Fruit fly (Drosophila melanogaster): ENCODE measurements around the gene Hsc70-4.

The Hsc70-4 gene

dm6 chr3R:15213362-15213989 lies 29.0 kb upstream of the Hsc70-4 start, which contains the start of the genes CG6654 and CG4210 (continued):
- TF ChIP-seq nau (GFP tag; optimal IDR thresholded peaks at IDR 0.05) (no peak), Elba2 (GFP tag; optimal IDR thresholded peaks at IDR 0.05) (peak; percentile 60), CG10209 (GFP tag; optimal IDR thresholded peaks at IDR 0.05) (no peak), CG17912 (GFP tag; optimal IDR thresholded peaks at IDR 0.05) (no peak), CG3995 (GFP tag; optimal IDR thresholded peaks at IDR 0.05) (peak; percentile 69), sd (tag; optimal IDR thresholded peaks at IDR 0.05) (no peak), CG3847 (GFP tag; IDR thresholded peaks at IDR 0.05) (no peak), Scr (GFP tag; IDR thresholded peaks at IDR 0.05; ENCODE audit: partially characterized antibody) (peak; percentile 68), sens-2 (GFP tag; IDR thresholded peaks at IDR 0.05) (no peak), CG17361 (GFP tag; IDR thresholded peaks at IDR 0.05) (peak; percentile 33; the same call in 1 of the 3 replicates), CG1024 (GFP tag; IDR thresholded peaks at IDR 0.05) (no peak), B-H1 (GFP tag; IDR thresholded peaks at IDR 0.05) (no peak), bigmax (GFP tag; optimal IDR thresholded peaks at IDR 0.05) (no peak), Abd-B (GFP tag; optimal IDR thresholded peaks at IDR 0.05) (no peak), ranshi (GFP tag; IDR thresholded peaks at IDR 0.05) (no peak), CG4360 (GFP tag; IDR thresholded peaks at IDR 0.05) (no peak), CG16813 (GFP tag; IDR thresholded peaks at IDR 0.05; ENCODE audit: partially characterized antibody) (no peak; the same call in 1 of the 3 replicates), CG8924 (tag; optimal IDR thresholded peaks at IDR 0.05) (peak; percentile 6), CG4707 (GFP tag; optimal IDR thresholded peaks at IDR 0.05) (no peak), amos (GFP tag; IDR thresholded peaks at IDR 0.05; ENCODE audit: partially characterized antibody) (peak; percentile 49), luna (GFP tag; optimal IDR thresholded peaks at IDR 0.05) (no peak), nom (GFP tag; optimal IDR thresholded peaks at IDR 0.05) (no peak), pita (GFP tag; optimal IDR thresholded peaks at IDR 0.05) (no peak), grau (tag; optimal IDR thresholded peaks at IDR 0.05) (peak; percentile 36), CG10654 (GFP tag; optimal IDR thresholded peaks at IDR 0.05) (no peak), CG2129 (GFP tag; IDR thresholded peaks at IDR 0.05; ENCODE audit: partially characterized antibody) (peak; percentile 18; the same call in 1 of the 2 replicates), CG33557 (GFP tag; optimal IDR thresholded peaks at IDR 0.05) (no peak), CG5245 (GFP tag; optimal IDR thresholded peaks at IDR 0.05) (no peak), HLH3B (GFP tag; IDR thresholded peaks at IDR 0.05) (no peak), CG12744 (GFP tag; optimal IDR thresholded peaks at IDR 0.05) (no peak), Mad (GFP tag; optimal IDR thresholded peaks at IDR 0.05) (no peak), crc (GFP tag; optimal IDR thresholded peaks at IDR 0.05) (no peak), CG12769 (tag; optimal IDR thresholded peaks at IDR 0.05) (no peak), corto (GFP tag; optimal IDR thresholded peaks at IDR 0.05) (no peak), CG13894 (tag; optimal IDR thresholded peaks at IDR 0.05) (no peak), inv (GFP tag; IDR thresholded peaks at IDR 0.05; ENCODE audit: partially characterized antibody) (peak; percentile 37; the same call in 1 of the 2 replicates), Doc2 (GFP tag; IDR thresholded peaks at IDR 0.05) (no peak), schlank (tag; optimal IDR thresholded peaks at IDR 0.05) (no peak), psq (GFP tag; optimal IDR thresholded peaks at IDR 0.05) (no peak), insv (GFP tag; optimal IDR thresholded peaks at IDR 0.05) (no peak), Lpt (GFP tag; optimal IDR thresholded peaks at IDR 0.05) (no peak), CG8478 (optimal IDR thresholded peaks at IDR 0.05) (no peak), CG10147 (GFP tag; optimal IDR thresholded peaks at IDR 0.05) (no peak), tx (GFP tag; optimal IDR thresholded peaks at IDR 0.05) (no peak), CG3726 (GFP tag; IDR thresholded peaks at IDR 0.05) (no peak), CG2202 (tag; optimal IDR thresholded peaks at IDR 0.05) (no peak), E2f2 (GFP tag; IDR thresholded peaks at IDR 0.05) (peak; percentile 92), Asciz (GFP tag; optimal IDR thresholded peaks at IDR 0.05) (peak; percentile 1), CG12104 (GFP tag; optimal IDR thresholded peaks at IDR 0.05) (peak; percentile 23), Rx (GFP tag; IDR thresholded peaks at IDR 0.05) (no peak), row (GFP tag; IDR thresholded peaks at IDR 0.05) (peak; percentile 71)
